Worm (Caenorhabditis elegans) whole organism, L3 larva: ENCODE measurements around the gene F53F4.16.
A peak's percentile ranks its signal among the peaks of the same experiment; 100 is the strongest.

ENCODE experiments used
- ZK546.5 ChIP-seq: sonication (generic microtip); optimal IDR thresholded peaks from 2 replicates; lab custom pipeline; 2017; ENCODE audit warnings: missing biosample characterization, missing genetic modification characterization
- aly-2 ChIP-seq: fragments of 150-350 bp; optimal IDR thresholded peaks from 2 replicates; lab custom pipeline; 2014; ENCODE audit warnings: missing biosample characterization, missing genetic modification characterization
- ama-1 ChIP-seq: fragments of 150-350 bp; optimal IDR thresholded peaks from 2 replicates; lab custom pipeline; 2018
- ceh-16 ChIP-seq: sonication (generic microtip); optimal IDR thresholded peaks from 2 replicates; lab custom pipeline; 2017; ENCODE audit warnings: missing biosample characterization, missing genetic modification characterization
- ceh-28 ChIP-seq: fragments of 150-350 bp; optimal IDR thresholded peaks from 2 replicates; lab custom pipeline; 2014; ENCODE audit warnings: missing biosample characterization, missing genetic modification reagents, missing genetic modification characterization
- ceh-82 ChIP-seq: fragments of 150-350 bp; optimal IDR thresholded peaks from 2 replicates; lab custom pipeline; 2014; ENCODE audit warnings: missing biosample characterization, missing genetic modification characterization
- daf-12 ChIP-seq: fragments of 150-350 bp; optimal IDR thresholded peaks from 2 replicates; lab custom pipeline; 2014; ENCODE audit warnings: missing biosample characterization, missing genetic modification reagents, missing genetic modification characterization
- egl-27 ChIP-seq: sonication (generic microtip); optimal IDR thresholded peaks from 4 replicates; lab custom pipeline; 2017; ENCODE audit warnings: missing biosample characterization, missing genetic modification reagents, missing genetic modification characterization
- egl-5 ChIP-seq: fragments of 150-350 bp; optimal IDR thresholded peaks from 2 replicates; lab custom pipeline; 2017; ENCODE audit warnings: missing biosample characterization, missing genetic modification reagents, missing genetic modification characterization, inconsistent platforms
- elt-1 ChIP-seq: fragments of 150-350 bp; optimal IDR thresholded peaks from 2 replicates; lab custom pipeline; 2014; ENCODE audit warnings: missing biosample characterization, missing genetic modification characterization
- elt-2 ChIP-seq: sonication (generic microtip); optimal IDR thresholded peaks from 2 replicates; lab custom pipeline; 2016; ENCODE audit warnings: missing genetic modification reagents, mild to moderate bottlenecking, missing genetic modification characterization, missing compliant biosample characterization
- elt-3 ChIP-seq, 3 experiments: fragments of 150-350 bp in 1 of 3; sonication (generic microtip) in 2 of 3; optimal IDR thresholded peaks; 2 replicates in 2 of 3; 4 replicates in 1 of 3; lab custom pipeline; 2014 to 2017; ENCODE audit warnings: missing biosample characterization in 3 of 3, missing genetic modification characterization in 3 of 3
- eor-1 ChIP-seq, 2 experiments: fragments of 150-350 bp; optimal IDR thresholded peaks; 2 replicates each; lab custom pipeline; 2014 to 2018; ENCODE audit warnings: missing biosample characterization in 2 of 2, missing genetic modification characterization in 2 of 2
- fkh-10 ChIP-seq: sonication (generic microtip); optimal IDR thresholded peaks from 2 replicates; lab custom pipeline; 2017; ENCODE audit warnings: missing biosample characterization, missing genetic modification reagents, missing genetic modification characterization
- fkh-2 ChIP-seq: fragments of 150-350 bp; optimal IDR thresholded peaks from 2 replicates; lab custom pipeline; 2014; ENCODE audit warnings: missing biosample characterization, missing genetic modification reagents, missing genetic modification characterization
- fos-1 ChIP-seq: fragments of 150-350 bp; optimal IDR thresholded peaks from 2 replicates; lab custom pipeline; 2014; ENCODE audit warnings: missing biosample characterization, missing genetic modification characterization
- hmg-11 ChIP-seq: sonication (generic microtip); optimal IDR thresholded peaks from 2 replicates; lab custom pipeline; 2016; ENCODE audit warnings: missing genetic modification characterization, missing compliant biosample characterization
- lin-15B ChIP-seq: fragments of 150-350 bp; optimal IDR thresholded peaks from 2 replicates; lab custom pipeline; 2014; ENCODE audit warnings: missing biosample characterization, missing genetic modification characterization
- lin-39 ChIP-seq: fragments of 150-350 bp; optimal IDR thresholded peaks from 2 replicates; lab custom pipeline; 2018; ENCODE audit warnings: missing biosample characterization, missing genetic modification reagents, missing genetic modification characterization
- lsy-12 ChIP-seq: sonication (generic microtip); optimal IDR thresholded peaks from 2 replicates; lab custom pipeline; 2016; ENCODE audit warnings: mild to moderate bottlenecking, missing genetic modification characterization, missing compliant biosample characterization
- mdl-1 ChIP-seq: fragments of 150-350 bp; optimal IDR thresholded peaks from 2 replicates; lab custom pipeline; 2014; ENCODE audit warnings: missing biosample characterization, missing genetic modification characterization
- mml-1 ChIP-seq: fragments of 150-350 bp; sonication (generic microtip); optimal IDR thresholded peaks from 3 replicates; lab custom pipeline; 2014; ENCODE audit warnings: missing biosample characterization, missing genetic modification characterization
- nfya-1 ChIP-seq: sonication (generic microtip); optimal IDR thresholded peaks from 2 replicates; lab custom pipeline; 2017; ENCODE audit warnings: missing genetic modification characterization, mild to moderate bottlenecking, missing compliant biosample characterization, antibody characterized with exemption, moderate library complexity; ENCODE audit not compliant: insufficient read depth
- nhr-11 ChIP-seq: fragments of 150-350 bp; optimal IDR thresholded peaks from 2 replicates; lab custom pipeline; 2014; ENCODE audit warnings: missing biosample characterization, missing genetic modification characterization
- nhr-12 ChIP-seq: fragments of 150-350 bp; optimal IDR thresholded peaks from 2 replicates; lab custom pipeline; 2014; ENCODE audit warnings: missing biosample characterization, missing genetic modification characterization
- nhr-23 ChIP-seq: fragments of 150-350 bp; optimal IDR thresholded peaks from 2 replicates; lab custom pipeline; 2014; ENCODE audit warnings: missing biosample characterization, missing genetic modification reagents, missing genetic modification characterization
- nhr-237 ChIP-seq: fragments of 150-350 bp; optimal IDR thresholded peaks from 2 replicates; lab custom pipeline; 2014; ENCODE audit warnings: missing biosample characterization, missing genetic modification characterization
- nhr-25 ChIP-seq: sonication (generic microtip); optimal IDR thresholded peaks from 2 replicates; lab custom pipeline; 2017; ENCODE audit warnings: missing biosample characterization, missing genetic modification characterization
- nhr-28 ChIP-seq: fragments of 150-350 bp; optimal IDR thresholded peaks from 2 replicates; lab custom pipeline; 2014; ENCODE audit warnings: missing biosample characterization, missing genetic modification characterization
- nhr-43 ChIP-seq: sonication (generic microtip); optimal IDR thresholded peaks from 2 replicates; lab custom pipeline; 2016; ENCODE audit warnings: mild to moderate bottlenecking, missing genetic modification characterization, missing compliant biosample characterization; ENCODE audit not compliant: poor library complexity, severe bottlenecking
- nhr-67 ChIP-seq: fragments of 150-350 bp; optimal IDR thresholded peaks from 2 replicates; lab custom pipeline; 2014; ENCODE audit warnings: missing biosample characterization, missing genetic modification characterization
- nhr-76 ChIP-seq: fragments of 150-350 bp; sonication (generic microtip); optimal IDR thresholded peaks from 5 replicates; lab custom pipeline; 2014; ENCODE audit warnings: missing biosample characterization, missing genetic modification characterization
- nhr-77 ChIP-seq: fragments of 150-350 bp; optimal IDR thresholded peaks from 2 replicates; lab custom pipeline; 2014; ENCODE audit warnings: missing biosample characterization, missing genetic modification characterization
- pha-4 ChIP-seq: fragments of 150-350 bp; optimal IDR thresholded peaks from 2 replicates; lab custom pipeline; 2014; ENCODE audit warnings: missing biosample characterization, missing genetic modification reagents, missing genetic modification characterization
- pqm-1 ChIP-seq: fragments of 150-350 bp; optimal IDR thresholded peaks from 2 replicates; lab custom pipeline; 2017; ENCODE audit warnings: missing biosample characterization, missing genetic modification characterization, inconsistent platforms
- sea-2 ChIP-seq: fragments of 150-350 bp; sonication (generic microtip); optimal IDR thresholded peaks from 4 replicates; lab custom pipeline; 2014; ENCODE audit warnings: missing biosample characterization, missing genetic modification reagents, missing genetic modification characterization
- skn-1 ChIP-seq: fragments of 150-350 bp; optimal IDR thresholded peaks from 2 replicates; lab custom pipeline; 2014; ENCODE audit warnings: missing biosample characterization, missing genetic modification characterization
- snpc-4 ChIP-seq: fragments of 150-350 bp; optimal IDR thresholded peaks from 2 replicates; lab custom pipeline; 2014; ENCODE audit warnings: missing biosample characterization, missing genetic modification characterization
- tbx-2 ChIP-seq: sonication (generic microtip); optimal IDR thresholded peaks from 2 replicates; lab custom pipeline; 2016; ENCODE audit warnings: mild to moderate bottlenecking, missing genetic modification characterization, missing compliant biosample characterization
- unc-39 ChIP-seq: sonication (generic microtip); optimal IDR thresholded peaks from 4 replicates; lab custom pipeline; 2017; ENCODE audit warnings: missing biosample characterization, missing genetic modification characterization
- unc-62 ChIP-seq: fragments of 150-350 bp; sonication (generic microtip); optimal IDR thresholded peaks from 4 replicates; lab custom pipeline; 2014; ENCODE audit warnings: missing biosample characterization, missing genetic modification reagents, missing genetic modification characterization
- zag-1 ChIP-seq: fragments of 150-350 bp; optimal IDR thresholded peaks from 2 replicates; lab custom pipeline; 2014; ENCODE audit warnings: missing biosample characterization, missing genetic modification characterization
- ztf-11 ChIP-seq: fragments of 150-350 bp; optimal IDR thresholded peaks from 2 replicates; lab custom pipeline; 2014; ENCODE audit warnings: missing biosample characterization, missing genetic modification characterization
- ztf-4 ChIP-seq: fragments of 150-350 bp; optimal IDR thresholded peaks from 2 replicates; lab custom pipeline; 2014; ENCODE audit warnings: missing biosample characterization, missing genetic modification characterization

F53F4.16 gene

ce11 chrV:13660660-13661325 is 39.2 kb upstream of the F53F4.16 start, which contains the start of gene letm-1:
letm-1 (plus strand) TSS chrV:13661257.
- TF ChIP-seq ceh-28 (tag; lab: Kevin White, UChicago), result peak; percentile 16
- no peak for TF ChIP-seq lin-15B (tag; lab: Kevin White, UChicago)
- no peak for TF ChIP-seq sea-2 (GFP tag; lab: Kevin White, UChicago)
- TF ChIP-seq pha-4 (tag; lab: Kevin White, UChicago), result peak; percentile 49
- TF ChIP-seq ama-1 (lab: Kevin White, UChicago), result no peak
- no peak for TF ChIP-seq ceh-16 (tag; lab: Kevin White, UChicago)
- TF ChIP-seq ZK546.5, result no peak
- TF ChIP-seq mml-1 (tag; lab: Kevin White, UChicago), result no peak
- no peak for TF ChIP-seq nhr-237
- no peak for TF ChIP-seq tbx-2
- TF ChIP-seq nhr-76 (tag; lab: Kevin White, UChicago), result no peak
- TF ChIP-seq nhr-28, result no peak
- no peak for TF ChIP-seq eor-1 (tag; optimal IDR thresholded peaks at IDR 0.05; lab: Kevin White, UChicago)
- TF ChIP-seq nhr-25 (tag; lab: Kevin White, UChicago), result no peak
- TF ChIP-seq pqm-1 (tag; lab: Kevin White, UChicago), result peak; percentile 65
- TF ChIP-seq lin-39 (tag; lab: Kevin White, UChicago), result no peak
- no peak for TF ChIP-seq fos-1 (tag; lab: Kevin White, UChicago)
- TF ChIP-seq nhr-43 (tag; lab: Kevin White, UChicago), result no peak
- TF ChIP-seq elt-3 (tag; optimal IDR thresholded peaks at IDR 0.05; lab: Kevin White, UChicago), result no peak
- TF ChIP-seq nhr-67 (tag; lab: Kevin White, UChicago), result no peak
- no peak for TF ChIP-seq aly-2 (tag; lab: Kevin White, UChicago)
- peak; percentile 39 for TF ChIP-seq elt-2
- TF ChIP-seq ztf-11, result no peak
- no peak for TF ChIP-seq ceh-82 (tag; lab: Kevin White, UChicago)
- TF ChIP-seq hmg-11 (tag; lab: Kevin White, UChicago), result no peak
- no peak for TF ChIP-seq egl-27 (tag; lab: Kevin White, UChicago)
- TF ChIP-seq skn-1, result no peak
- peak; percentile 22 for TF ChIP-seq snpc-4
- no peak for TF ChIP-seq unc-62 (GFP tag; lab: Kevin White, UChicago)
- TF ChIP-seq daf-12 (tag; lab: Kevin White, UChicago), result no peak
- no peak for TF ChIP-seq mdl-1 (tag; lab: Kevin White, UChicago)
- no peak for TF ChIP-seq ztf-4 (tag; lab: Kevin White, UChicago)
- TF ChIP-seq nfya-1, result peak; percentile 12

ce11 chrV:13660115-13660514 is 38.5 kb upstream of the F53F4.16 start:
- no peak for TF ChIP-seq ceh-82 (tag; lab: Kevin White, UChicago)
- no peak for TF ChIP-seq nhr-23
- no peak for TF ChIP-seq fkh-2
- no peak for TF ChIP-seq elt-1 (tag; lab: Kevin White, UChicago)
- TF ChIP-seq lsy-12, result no peak
- no peak for TF ChIP-seq nhr-43 (tag; lab: Kevin White, UChicago)
- no peak for TF ChIP-seq ceh-28 (tag; lab: Kevin White, UChicago)
- no peak for TF ChIP-seq sea-2 (GFP tag; lab: Kevin White, UChicago)
- TF ChIP-seq nfya-1, result no peak
- no peak for TF ChIP-seq daf-12 (tag; lab: Kevin White, UChicago)
- TF ChIP-seq, all 47 proteins: peak for 0

DNA sequence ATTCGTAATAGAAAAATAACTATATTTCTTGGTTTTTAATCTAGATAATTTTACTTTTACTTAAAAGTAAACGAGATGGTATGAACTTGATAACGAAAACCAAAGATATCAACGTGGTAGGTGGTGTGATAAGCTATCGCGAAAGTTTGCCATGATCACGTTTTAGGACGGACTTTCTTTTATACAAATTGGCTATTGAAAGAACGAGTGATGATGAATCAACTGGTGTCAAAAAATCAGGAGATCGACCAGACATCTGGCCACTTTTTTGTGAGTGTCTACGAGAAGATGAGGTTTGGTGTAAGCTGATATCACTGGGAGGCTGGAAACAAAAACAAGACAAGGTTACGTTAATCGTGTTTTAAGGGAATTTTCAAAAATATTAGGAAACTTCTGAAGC is 37.6 kb upstream of the F53F4.16 start:
- TF ChIP-seq egl-5 (tag; lab: Kevin White, UChicago), result no peak
- TF ChIP-seq nhr-43 (tag; lab: Kevin White, UChicago), result peak; percentile 19
- TF ChIP-seq lsy-12, result no peak
- peak; percentile 23 for TF ChIP-seq nfya-1
- peak in 2 of 3 experiments; percentile 22 to 74 for TF ChIP-seq elt-3 (tag; optimal IDR thresholded peaks at IDR 0.05; lab: Kevin White, UChicago)
- TF ChIP-seq nhr-25 (tag; lab: Kevin White, UChicago), result peak; percentile 23
- TF ChIP-seq nhr-76 (tag; lab: Kevin White, UChicago), result no peak
- TF ChIP-seq pha-4 (tag; lab: Kevin White, UChicago), result no peak
- TF ChIP-seq pqm-1 (tag; lab: Kevin White, UChicago), result peak; percentile 15
- TF ChIP-seq nhr-77 (tag; lab: Kevin White, UChicago), result no peak
- no peak for TF ChIP-seq nhr-237
- TF ChIP-seq zag-1, result no peak
- no peak for TF ChIP-seq ztf-11
- no peak for TF ChIP-seq nhr-11 (tag; lab: Kevin White, UChicago)
- no peak for TF ChIP-seq unc-39 (tag; lab: Kevin White, UChicago)
- no peak for TF ChIP-seq mdl-1 (tag; lab: Kevin White, UChicago)
- TF ChIP-seq ZK546.5, result no peak
- no peak for TF ChIP-seq skn-1
- no peak for TF ChIP-seq snpc-4
- no peak for TF ChIP-seq lin-15B (tag; lab: Kevin White, UChicago)
- no peak for TF ChIP-seq sea-2 (GFP tag; lab: Kevin White, UChicago)
- no peak for TF ChIP-seq aly-2 (tag; lab: Kevin White, UChicago)
- no peak for TF ChIP-seq lin-39 (tag; lab: Kevin White, UChicago)
- no peak for TF ChIP-seq elt-1 (tag; lab: Kevin White, UChicago)
- TF ChIP-seq fos-1 (tag; lab: Kevin White, UChicago), result no peak
- no peak for TF ChIP-seq ceh-28 (tag; lab: Kevin White, UChicago)
- no peak for TF ChIP-seq fkh-2
- TF ChIP-seq daf-12 (tag; lab: Kevin White, UChicago), result no peak
- no peak for TF ChIP-seq elt-2
- no peak for TF ChIP-seq ceh-16 (tag; lab: Kevin White, UChicago)
- TF ChIP-seq nhr-67 (tag; lab: Kevin White, UChicago), result no peak
- no peak for TF ChIP-seq nhr-12 (tag; lab: Kevin White, UChicago)
- no peak for TF ChIP-seq eor-1 (tag; optimal IDR thresholded peaks at IDR 0.05; lab: Kevin White, UChicago)
- TF ChIP-seq fkh-10 (GFP tag; lab: Kevin White, UChicago), result no peak
- TF ChIP-seq hmg-11 (tag; lab: Kevin White, UChicago), result no peak
